Worm (Caenorhabditis elegans): ENCODE data around the gene C04G6.4.

- TF ChIP-seq nhr-10 (tag; optimal IDR thresholded peaks at IDR 0.05), result no peak
- no peak for TF ChIP-seq php-3 (GFP tag; IDR thresholded peaks at IDR 0.05)
- no peak for TF ChIP-seq rbr-2 (tag; optimal IDR thresholded peaks at IDR 0.05)
- TF ChIP-seq dve-1 (tag; optimal IDR thresholded peaks at IDR 0.05; ENCODE audit: insufficient read depth), result no peak
- TF ChIP-seq dmd-6 (GFP tag; IDR thresholded peaks at IDR 0.05), result no peak
- TF ChIP-seq fkh-10 (GFP tag; optimal IDR thresholded peaks at IDR 0.05), result no peak
- TF ChIP-seq fos-1 (tag; optimal IDR thresholded peaks at IDR 0.05), result no peak
- TF ChIP-seq skn-1 (tag; optimal IDR thresholded peaks at IDR 0.05), result no peak
Observed at ce11 chrII:5091640-5092243, 8.5 kb upstream of the C04G6.4 start, which contains the start of gene pld-1.
